Worm (Caenorhabditis elegans): Measurements from ENCODE around the gene R11.3.

The R11.3 gene

DNA sequence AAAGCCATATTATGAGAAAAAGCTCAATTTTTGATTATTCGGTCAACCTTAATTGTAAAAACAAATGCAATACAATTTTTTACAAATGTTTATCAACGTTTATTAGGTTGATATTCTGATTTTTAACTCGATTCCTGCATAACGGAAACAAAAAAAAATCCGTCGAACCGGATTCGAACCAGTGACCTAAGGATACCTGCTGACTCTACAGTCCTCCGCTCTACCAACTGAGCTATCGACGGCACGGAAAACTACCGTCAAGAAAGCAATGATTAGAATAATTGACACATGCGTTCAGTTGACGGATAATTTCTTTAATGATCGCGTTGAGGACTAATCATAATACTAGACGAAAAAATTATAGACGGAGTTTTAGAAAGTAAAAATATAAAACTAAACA lies 9.6 kb upstream of the R11.3 start (continued):
- TF ChIP-seq cebp-1 (GFP tag; IDR thresholded peaks at IDR 0.05): no peak
- TF ChIP-seq cebp-1 (tag; optimal IDR thresholded peaks at IDR 0.05): no peak
- no peak for TF ChIP-seq efl-1 (GFP tag; optimal IDR thresholded peaks at IDR 0.05)
- TF ChIP-seq him-1 (tag; optimal IDR thresholded peaks at IDR 0.05): peak; percentile 34
- no peak for TF ChIP-seq F57A8.1 (GFP tag; optimal IDR thresholded peaks at IDR 0.05)
- no peak for TF ChIP-seq ets-4 (GFP tag; optimal IDR thresholded peaks at IDR 0.05)
- no peak for TF ChIP-seq ztf-22 (GFP tag; optimal IDR thresholded peaks at IDR 0.05)
- no peak for TF ChIP-seq cebp-2 (GFP tag; IDR thresholded peaks at IDR 0.05)
- 0 out of 2 replicates have a peak, but pooled peaks have one; percentile 15 for TF ChIP-seq rcor-1 (GFP tag; IDR thresholded peaks at IDR 0.05)
- 0 out of 2 replicates have a peak, but pooled peaks have one; percentile 32 for TF ChIP-seq pbrm-1 (GFP tag; IDR thresholded peaks at IDR 0.05)
- no peak for TF ChIP-seq mcd-1 (GFP tag; IDR thresholded peaks at IDR 0.05)
- TF ChIP-seq lir-1 (GFP tag; conservative IDR thresholded peaks at IDR 0.05): no peak
- no peak for TF ChIP-seq bed-2 (GFP tag; IDR thresholded peaks at IDR 0.05)
- TF ChIP-seq madf-3 (GFP tag; IDR thresholded peaks at IDR 0.05): no peak
- no peak for TF ChIP-seq rec-8 (tag; optimal IDR thresholded peaks at IDR 0.05)
- no peak for TF ChIP-seq nhr-90 (tag; optimal IDR thresholded peaks at IDR 0.05)
- TF ChIP-seq F10E7.11 (tag; optimal IDR thresholded peaks at IDR 0.05): no peak
- TF ChIP-seq ceh-27 (GFP tag; optimal IDR thresholded peaks at IDR 0.05): no peak
- TF ChIP-seq T07F8.4 (tag; optimal IDR thresholded peaks at IDR 0.05): no peak
- TF ChIP-seq lsl-1 (GFP tag; optimal IDR thresholded peaks at IDR 0.05): no peak
- no peak for TF ChIP-seq pha-4 (tag; optimal IDR thresholded peaks at IDR 0.05)
- TF ChIP-seq attf-3 (GFP tag; conservative IDR thresholded peaks at IDR 0.05): no peak
- no peak for TF ChIP-seq F55B11.4 (tag; optimal IDR thresholded peaks at IDR 0.05; ENCODE audit: borderline replicate concordance, insufficient read depth)
- TF ChIP-seq aptf-3 (GFP tag; IDR thresholded peaks at IDR 0.05): no peak
- TF ChIP-seq athp-1 (tag; optimal IDR thresholded peaks at IDR 0.05): no peak
- TF ChIP-seq lin-35 (GFP tag; optimal IDR thresholded peaks at IDR 0.05): no peak
- TF ChIP-seq dox-1 (GFP tag; IDR thresholded peaks at IDR 0.05): no peak
- no peak for TF ChIP-seq ceh-91 (GFP tag; IDR thresholded peaks at IDR 0.05)
- peak; percentile 40 for TF ChIP-seq ZK185.1 (tag; optimal IDR thresholded peaks at IDR 0.05; ENCODE audit: poor library complexity, severe bottlenecking)
- TF ChIP-seq nhr-120 (GFP tag; IDR thresholded peaks at IDR 0.05): no peak
- peak; percentile 87 for TF ChIP-seq tbp1 (GFP tag; optimal IDR thresholded peaks at IDR 0.05)
- no peak for TF ChIP-seq unc-62 (GFP tag; optimal IDR thresholded peaks at IDR 0.05)
- no peak for TF ChIP-seq sea-2 (GFP tag; IDR thresholded peaks at IDR 0.05)
- no peak for TF ChIP-seq xnd-1 (tag; optimal IDR thresholded peaks at IDR 0.05)
- no peak for TF ChIP-seq tlf-1 (GFP tag; optimal IDR thresholded peaks at IDR 0.05)
- peak; percentile 6 for TF ChIP-seq snpc-4 (GFP tag; optimal IDR thresholded peaks at IDR 0.05)
- peak in 1 of 4 experiments; percentile 16 for TF ChIP-seq snpc-4 (tag; optimal IDR thresholded peaks at IDR 0.05)
- no peak for TF ChIP-seq snpc-1.3 (tag; optimal IDR thresholded peaks at IDR 0.05; ENCODE audit: insufficient read depth)
- TF ChIP-seq B0261.1 (tag; optimal IDR thresholded peaks at IDR 0.05): peak; percentile 59
- no peak for TF ChIP-seq lsy-27 (tag; optimal IDR thresholded peaks at IDR 0.05; ENCODE audit: borderline replicate concordance, insufficient read depth)
- no peak for TF ChIP-seq F52B5.7 (tag; optimal IDR thresholded peaks at IDR 0.05)
- no peak for TF ChIP-seq F49E8.2 (tag; optimal IDR thresholded peaks at IDR 0.05; ENCODE audit: insufficient read depth)
- no peak for TF ChIP-seq die-1 (tag; optimal IDR thresholded peaks at IDR 0.05)
- TF ChIP-seq hmg-1.2 (GFP tag; IDR thresholded peaks at IDR 0.05): peak; percentile 32
- peak; percentile 34; the same call in 1 of the 2 replicates for TF ChIP-seq D2030.7 (GFP tag; IDR thresholded peaks at IDR 0.05)
- no peak for TF ChIP-seq B0019.2 (GFP tag; conservative IDR thresholded peaks at IDR 0.05)
- no peak for TF ChIP-seq hsf-1 (GFP tag; IDR thresholded peaks at IDR 0.05)
- no peak for TF ChIP-seq akir-1 (GFP tag; optimal IDR thresholded peaks at IDR 0.05)

Measured in whole organism, young adult.